Worm (Caenorhabditis elegans) whole organism, late embryonic: ENCODE results near the gene glr-8.

ENCODE experiments used
- ama-1 ChIP-seq: fragments of 150-350 bp; optimal IDR thresholded peaks from 2 replicates; lab custom pipeline; 2014
- ceh-18 ChIP-seq: sonication (generic microtip); optimal IDR thresholded peaks from 2 replicates; lab custom pipeline; 2016; ENCODE audit warnings: missing genetic modification characterization, missing compliant biosample characterization
- ceh-48 ChIP-seq: sonication (generic microtip); optimal IDR thresholded peaks from 2 replicates; lab custom pipeline; 2016; ENCODE audit warnings: missing genetic modification characterization, inconsistent platforms, missing compliant biosample characterization
- dmd-4 ChIP-seq: sonication (generic microtip); optimal IDR thresholded peaks from 2 replicates; lab custom pipeline; 2016; ENCODE audit warnings: borderline replicate concordance, missing genetic modification characterization, missing compliant biosample characterization
- dve-1 ChIP-seq: sonication (generic microtip); optimal IDR thresholded peaks from 2 replicates; lab custom pipeline; 2017; ENCODE audit warnings: antibody characterized with exemption, mild to moderate bottlenecking, missing genetic modification characterization, missing compliant biosample characterization
- fkh-10 ChIP-seq: fragments of 150-350 bp; optimal IDR thresholded peaks from 2 replicates; lab custom pipeline; 2014; ENCODE audit warnings: missing biosample characterization, missing genetic modification reagents, missing genetic modification characterization
- hlh-15 ChIP-seq: sonication (generic microtip); optimal IDR thresholded peaks from 2 replicates; lab custom pipeline; 2016; ENCODE audit warnings: missing genetic modification characterization, missing compliant biosample characterization
- hlh-30 ChIP-seq: sonication (generic microtip); optimal IDR thresholded peaks from 2 replicates; lab custom pipeline; 2017; ENCODE audit warnings: antibody characterized with exemption, missing genetic modification characterization, missing compliant biosample characterization; ENCODE audit not compliant: insufficient read depth
- mec-3 ChIP-seq: sonication (generic microtip); optimal IDR thresholded peaks from 2 replicates; lab custom pipeline; 2016; ENCODE audit warnings: borderline replicate concordance, missing genetic modification characterization, missing compliant biosample characterization
- npax-4 ChIP-seq: sonication (generic microtip); optimal IDR thresholded peaks from 2 replicates; lab custom pipeline; 2016; ENCODE audit warnings: missing genetic modification characterization, missing compliant biosample characterization
- pag-3 ChIP-seq: sonication (generic microtip); optimal IDR thresholded peaks from 2 replicates; lab custom pipeline; 2016; ENCODE audit warnings: missing compliant biosample characterization, missing genetic modification characterization, borderline replicate concordance
- tbx-7 ChIP-seq: sonication (generic microtip); optimal IDR thresholded peaks from 2 replicates; lab custom pipeline; 2016; ENCODE audit warnings: missing genotype, missing genetic modification characterization, missing compliant biosample characterization
- unc-42 ChIP-seq: sonication (generic microtip); optimal IDR thresholded peaks from 2 replicates; lab custom pipeline; 2016; ENCODE audit warnings: missing genotype, missing genetic modification characterization, missing compliant biosample characterization
- unc-86 ChIP-seq: sonication (generic microtip); optimal IDR thresholded peaks from 2 replicates; lab custom pipeline; 2016; ENCODE audit warnings: missing genetic modification characterization, missing compliant biosample characterization

DNA sequence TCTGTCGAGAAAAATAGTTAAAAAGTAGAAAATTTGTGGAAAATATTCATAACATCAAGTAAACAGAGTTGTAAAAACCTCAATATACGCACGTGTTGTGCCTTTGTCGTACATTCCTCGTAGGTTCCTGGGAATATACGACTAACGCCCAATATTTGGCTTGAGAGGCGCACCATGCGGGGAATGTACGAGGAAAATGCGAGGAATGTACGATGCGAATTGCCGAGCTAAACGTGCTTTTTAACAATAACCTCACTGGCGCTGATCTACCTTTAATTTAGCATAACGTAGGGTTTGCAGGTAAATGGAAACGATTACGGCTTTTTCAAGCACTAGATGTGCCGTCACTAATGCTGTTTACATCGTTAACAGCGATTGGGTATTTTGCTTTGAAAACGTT, 37.3 kb upstream of the glr-8 start, which contains the start of gene C15B12.9:
- TF ChIP-seq unc-86, result no peak
- TF ChIP-seq ceh-48 (tag; lab: Kevin White, UChicago), result no peak
- TF ChIP-seq fkh-10 (GFP tag; lab: Kevin White, UChicago), result no peak
- TF ChIP-seq tbx-7 (tag; lab: Kevin White, UChicago), result no peak
- TF ChIP-seq ceh-18 (tag; lab: Kevin White, UChicago), result no peak
- TF ChIP-seq hlh-15 (tag; lab: Kevin White, UChicago), result no peak
- no peak for TF ChIP-seq dve-1 (tag; lab: Kevin White, UChicago)
- TF ChIP-seq pag-3, result no peak
- no peak for TF ChIP-seq hlh-30 (tag; lab: Kevin White, UChicago)
- no peak for TF ChIP-seq ama-1 (lab: Kevin White, UChicago)
- no peak for TF ChIP-seq mec-3 (tag; lab: Kevin White, UChicago)
- TF ChIP-seq npax-4 (tag; lab: Kevin White, UChicago), result no peak
- TF ChIP-seq unc-42 (tag; lab: Kevin White, UChicago), result no peak
- TF ChIP-seq dmd-4 (tag; lab: Kevin White, UChicago), result no peak
